Worm (Caenorhabditis elegans): ENCODE measurements around the gene jmjd-1.1.

jmjd-1.1 gene

ce11 chrII:11777893-11778480, 28.4 kb upstream of the jmjd-1.1 start, which contains the start of the genes patr-1 and dna-2:
Gene patr-1 (minus strand): TSS chrII:11777943.
Gene dna-2 (plus strand): TSS chrII:11778430.
- TF ChIP-seq tbp1 (GFP tag; optimal IDR thresholded peaks at IDR 0.05) (peak; percentile 1), snpc-4 (GFP tag; optimal IDR thresholded peaks at IDR 0.05) (no peak), snpc-4 (tag; optimal IDR thresholded peaks at IDR 0.05) (peak in 3 of 4 experiments; percentile 7 to 63 (median 44)), snpc-1.1 (tag; optimal IDR thresholded peaks at IDR 0.05; ENCODE audit: insufficient read depth) (peak; percentile 29), efl-1 (GFP tag; optimal IDR thresholded peaks at IDR 0.05) (peak; percentile 59), hmg-1.2 (GFP tag; IDR thresholded peaks at IDR 0.05) (peak; percentile 95), F23B12.7 (tag; optimal IDR thresholded peaks at IDR 0.05; ENCODE audit: insufficient read depth) (peak; percentile 63), cebp-1 (GFP tag; IDR thresholded peaks at IDR 0.05) (no peak), cebp-1 (tag; optimal IDR thresholded peaks at IDR 0.05) (peak; percentile 63), Y67H2A.10 (GFP tag; conservative IDR thresholded peaks at IDR 0.05) (no peak), madf-3 (GFP tag; IDR thresholded peaks at IDR 0.05) (0 out of 2 replicates have a peak, but pooled peaks have one; percentile 21), ekl-4 (GFP tag; IDR thresholded peaks at IDR 0.05) (0 out of 2 replicates have a peak, but pooled peaks have one; percentile 8), snpc-3.4 (tag; optimal IDR thresholded peaks at IDR 0.05) (peak; percentile 12), atf-7 (tag; optimal IDR thresholded peaks at IDR 0.05) (no peak), lin-35 (GFP tag; optimal IDR thresholded peaks at IDR 0.05) (peak in 1 of 3 experiments; percentile 50), madf-10 (tag; optimal IDR thresholded peaks at IDR 0.05) (no peak), rcor-1 (GFP tag; IDR thresholded peaks at IDR 0.05) (no peak), zfh-2 (GFP tag; conservative IDR thresholded peaks at IDR 0.05) (peak; percentile 59; the same call in 1 of the 2 replicates), mes-4 (tag; optimal IDR thresholded peaks at IDR 0.05) (no peak), D2030.7 (GFP tag; IDR thresholded peaks at IDR 0.05) (peak; percentile 43), attf-3 (GFP tag; conservative IDR thresholded peaks at IDR 0.05) (no peak), F33H1.4 (GFP tag; IDR thresholded peaks at IDR 0.05) (peak; percentile 82), ceh-27 (GFP tag; optimal IDR thresholded peaks at IDR 0.05) (peak; percentile 6), ztf-6 (GFP tag; IDR thresholded peaks at IDR 0.05) (no peak), lin-54 (GFP tag; optimal IDR thresholded peaks at IDR 0.05) (peak; percentile 57), T07F8.4 (tag; optimal IDR thresholded peaks at IDR 0.05) (no peak), ztf-22 (GFP tag; optimal IDR thresholded peaks at IDR 0.05) (no peak), mcd-1 (GFP tag; IDR thresholded peaks at IDR 0.05) (peak; percentile 61), madf-6 (GFP tag; IDR thresholded peaks at IDR 0.05) (peak; percentile 57), ceh-91 (GFP tag; IDR thresholded peaks at IDR 0.05) (peak; percentile 69), nhr-80 (tag; optimal IDR thresholded peaks at IDR 0.05) (peak; percentile 24), attf-6 (GFP tag; IDR thresholded peaks at IDR 0.05) (no peak), dox-1 (GFP tag; IDR thresholded peaks at IDR 0.05) (peak; percentile 80), ztf-26 (tag; optimal IDR thresholded peaks at IDR 0.05) (no peak), ztf-18 (tag; optimal IDR thresholded peaks at IDR 0.05) (peak; percentile 16), lsl-1 (GFP tag; optimal IDR thresholded peaks at IDR 0.05) (peak; percentile 65), repo-1 (tag; optimal IDR thresholded peaks at IDR 0.05) (no peak), attf-5 (GFP tag; optimal IDR thresholded peaks at IDR 0.05) (peak; percentile 70), ZK185.1 (tag; optimal IDR thresholded peaks at IDR 0.05; ENCODE audit: poor library complexity, severe bottlenecking) (no peak), B0019.2 (GFP tag; conservative IDR thresholded peaks at IDR 0.05) (no peak), dpl-1 (GFP tag; optimal IDR thresholded peaks at IDR 0.05) (peak; percentile 53)
